Fruit fly (Drosophila melanogaster): ENCODE results near the gene CG43850.
A peak's percentile ranks its signal among the peaks of the same experiment; 100 is the strongest.

Gene CG43850

dm6 chr2L:13414525-13415481 lies at the start of gene CG43850, which contains the start of the genes CG16956 and CG42784:
Gene CG43850, plus strand, starts transcription at chr2L:13415431.
Gene CG16956, minus strand, starts transcription at chr2L:13414575.
Gene CG42784, plus strand, starts transcription at chr2L:13415431.
- TF ChIP-seq psq (optimal IDR thresholded peaks at IDR 0.05) = no peak
- no peak for TF ChIP-seq EcR (GFP tag; optimal IDR thresholded peaks at IDR 0.05)
- TF ChIP-seq usp (GFP tag; optimal IDR thresholded peaks at IDR 0.05) = no peak
- no peak for TF ChIP-seq pan (optimal IDR thresholded peaks at IDR 0.05)
- no peak for TF ChIP-seq CG8478 (optimal IDR thresholded peaks at IDR 0.05)
- no peak for TF ChIP-seq Dll (optimal IDR thresholded peaks at IDR 0.05)

- TF ChIP-seq psq (optimal IDR thresholded peaks at IDR 0.05) = no peak
- no peak for TF ChIP-seq Dll (optimal IDR thresholded peaks at IDR 0.05)
- TF ChIP-seq usp (GFP tag; optimal IDR thresholded peaks at IDR 0.05) = no peak
These were observed 49.0 kb upstream of the CG43850 start, which contains the start of the genes Nnp-1 and Grx3 for dm6 chr2L:13366109-13366747. Gene Nnp-1, minus strand, starts transcription at chr2L:13366189. Gene Grx3, plus strand, starts transcription at chr2L:13366447.

dm6 chr2L:13367378-13367777 lies 47.9 kb upstream of the CG43850 start, which contains the start of gene Tap42:
Gene Tap42, plus strand, starts transcription at chr2L:13367617.
- no peak for TF ChIP-seq EcR (GFP tag; optimal IDR thresholded peaks at IDR 0.05)
- TF ChIP-seq CG8478 (optimal IDR thresholded peaks at IDR 0.05) = no peak
- TF ChIP-seq psq (optimal IDR thresholded peaks at IDR 0.05) = no peak
- no peak for TF ChIP-seq usp (GFP tag; optimal IDR thresholded peaks at IDR 0.05)
- TF ChIP-seq pan (optimal IDR thresholded peaks at IDR 0.05) = no peak
- TF ChIP-seq Dll (optimal IDR thresholded peaks at IDR 0.05) = no peak

dm6 chr2L:13368940-13369339 lies 46.3 kb upstream of the CG43850 start, which contains the start of gene CG31855:
Gene CG31855, plus strand, starts transcription at chr2L:13369204.
- TF ChIP-seq Dll (optimal IDR thresholded peaks at IDR 0.05) (no peak), CG8478 (optimal IDR thresholded peaks at IDR 0.05) (no peak), EcR (GFP tag; optimal IDR thresholded peaks at IDR 0.05) (no peak), psq (optimal IDR thresholded peaks at IDR 0.05) (no peak), usp (GFP tag; optimal IDR thresholded peaks at IDR 0.05) (no peak), pan (optimal IDR thresholded peaks at IDR 0.05) (no peak)

- no peak for TF ChIP-seq EcR (GFP tag; optimal IDR thresholded peaks at IDR 0.05)
- TF ChIP-seq psq (optimal IDR thresholded peaks at IDR 0.05) = no peak
- TF ChIP-seq Dll (optimal IDR thresholded peaks at IDR 0.05) = no peak
- no peak for TF ChIP-seq usp (GFP tag; optimal IDR thresholded peaks at IDR 0.05)
These were observed 44.5 kb upstream of the CG43850 start, which contains the start of gene ND-B22 for dm6 chr2L:13370762-13371161. Gene ND-B22, minus strand, starts transcription at chr2L:13371110.

dm6 chr2L:13373435-13374242 lies 41.6 kb upstream of the CG43850 start, which contains the start of the genes Bdp1 and CG6565:
Gene Bdp1, minus strand, starts transcription at chr2L:13373890.
Gene CG6565, plus strand, starts transcription at chr2L:13374019.
- TF ChIP-seq pan (optimal IDR thresholded peaks at IDR 0.05) (no peak), CG8478 (optimal IDR thresholded peaks at IDR 0.05) (no peak), psq (optimal IDR thresholded peaks at IDR 0.05) (no peak), EcR (GFP tag; optimal IDR thresholded peaks at IDR 0.05) (no peak), Dll (optimal IDR thresholded peaks at IDR 0.05) (no peak), usp (GFP tag; optimal IDR thresholded peaks at IDR 0.05) (no peak)

dm6 chr2L:13376086-13376485 lies 39.1 kb upstream of the CG43850 start:
- TF ChIP-seq pan (optimal IDR thresholded peaks at IDR 0.05) (no peak), CG8478 (optimal IDR thresholded peaks at IDR 0.05) (no peak), Dll (optimal IDR thresholded peaks at IDR 0.05) (no peak), psq (optimal IDR thresholded peaks at IDR 0.05) (no peak), EcR (GFP tag; optimal IDR thresholded peaks at IDR 0.05) (no peak), usp (GFP tag; optimal IDR thresholded peaks at IDR 0.05) (no peak)

- TF ChIP-seq Dll (optimal IDR thresholded peaks at IDR 0.05) (no peak), pan (optimal IDR thresholded peaks at IDR 0.05) (peak; percentile 83)
These were observed 36.7 kb upstream of the CG43850 start, which contains the start of the genes CG9302 and beta'COP for dm6 chr2L:13378488-13378964. Gene CG9302, minus strand, starts transcription at chr2L:13378538. Gene beta'COP, plus strand, starts transcription at chr2L:13378902.

dm6 chr2L:13382351-13383029 lies 32.7 kb upstream of the CG43850 start, which contains the start of gene loqs:
Gene loqs, plus strand, starts transcription at chr2L:13382652.
- TF ChIP-seq usp (GFP tag; optimal IDR thresholded peaks at IDR 0.05) = no peak
- TF ChIP-seq pan (optimal IDR thresholded peaks at IDR 0.05) = no peak
- no peak for TF ChIP-seq CG8478 (optimal IDR thresholded peaks at IDR 0.05)
- TF ChIP-seq psq (optimal IDR thresholded peaks at IDR 0.05) = no peak
- no peak for TF ChIP-seq Dll (optimal IDR thresholded peaks at IDR 0.05)
- no peak for TF ChIP-seq EcR (GFP tag; optimal IDR thresholded peaks at IDR 0.05)

- TF ChIP-seq psq (optimal IDR thresholded peaks at IDR 0.05) (no peak), usp (GFP tag; optimal IDR thresholded peaks at IDR 0.05) (no peak), CG8478 (optimal IDR thresholded peaks at IDR 0.05) (no peak), EcR (GFP tag; optimal IDR thresholded peaks at IDR 0.05) (no peak), Dll (optimal IDR thresholded peaks at IDR 0.05) (no peak), pan (optimal IDR thresholded peaks at IDR 0.05) (no peak)
These were observed 28.0 kb upstream of the CG43850 start, which contains the start of the genes Ing5 and CG7099 for dm6 chr2L:13387255-13387654. Gene Ing5, minus strand, starts transcription at chr2L:13387312. Gene CG7099, plus strand, starts transcription at chr2L:13387571.

All from whole organism.